Worm (Caenorhabditis elegans): Measurements from ENCODE around the gene npp-10.

Gene npp-10

ce11 chrIII:6030483-6030882 is 11.1 kb upstream of the npp-10 start, which contains the start of gene ZK328.6:
Gene ZK328.6, minus strand, starts transcription at chrIII:6030583.
- no peak for TF ChIP-seq lin-32 (GFP tag; optimal IDR thresholded peaks at IDR 0.05)
- no peak for TF ChIP-seq ceh-43 (GFP tag; optimal IDR thresholded peaks at IDR 0.05)
- no peak for TF ChIP-seq flh-1 (GFP tag; optimal IDR thresholded peaks at IDR 0.05)
- no peak for TF ChIP-seq blmp-1 (tag; optimal IDR thresholded peaks at IDR 0.05)
- no peak for TF ChIP-seq hlh-1 (tag; optimal IDR thresholded peaks at IDR 0.05)

DNA sequence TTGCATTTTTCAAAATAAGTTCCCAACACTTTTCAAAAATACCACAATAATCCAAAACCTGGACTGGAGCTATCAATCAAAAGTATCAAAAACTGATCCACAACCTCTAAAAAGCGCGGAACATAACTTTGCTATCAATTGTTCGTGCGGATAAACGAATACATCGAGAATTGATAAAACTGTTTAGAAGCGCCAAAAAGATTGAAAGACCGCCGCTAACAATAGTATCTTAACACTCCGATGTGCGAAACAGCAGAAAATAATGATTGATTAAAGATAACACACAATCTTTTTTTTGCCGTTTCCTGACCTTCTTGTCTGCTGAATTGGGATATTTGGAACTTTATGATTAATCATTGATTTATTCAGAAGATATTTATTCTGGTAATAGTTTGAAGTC is 9.1 kb upstream of the npp-10 start, which contains the start of gene tbx-7:
Gene tbx-7 (minus strand): TSS at position 101 of the 400 bp plus-strand sequence.
- TF ChIP-seq sem-2 (GFP tag; optimal IDR thresholded peaks at IDR 0.05) (no peak), cnd-1 (tag; optimal IDR thresholded peaks at IDR 0.05) (no peak), lin-32 (GFP tag; optimal IDR thresholded peaks at IDR 0.05) (no peak), mls-2 (tag; optimal IDR thresholded peaks at IDR 0.05) (no peak), zip-8 (tag; optimal IDR thresholded peaks at IDR 0.05) (no peak), M03D4.4 (tag; optimal IDR thresholded peaks at IDR 0.05) (no peak), ceh-39 (tag; optimal IDR thresholded peaks at IDR 0.05) (no peak), sptf-1 (tag; optimal IDR thresholded peaks at IDR 0.05) (no peak), bed-3 (GFP tag; optimal IDR thresholded peaks at IDR 0.05) (no peak), elt-3 (tag; optimal IDR thresholded peaks at IDR 0.05) (no peak), elt-1 (tag; optimal IDR thresholded peaks at IDR 0.05; ENCODE audit: borderline replicate concordance, insufficient read depth) (no peak), tbx-8 (GFP tag; optimal IDR thresholded peaks at IDR 0.05) (no peak), ceh-43 (GFP tag; optimal IDR thresholded peaks at IDR 0.05) (no peak), snpc-4 (tag; optimal IDR thresholded peaks at IDR 0.05) (no peak), nhr-76 (tag; optimal IDR thresholded peaks at IDR 0.05) (no peak), nhr-28 (tag; optimal IDR thresholded peaks at IDR 0.05) (no peak), blmp-1 (tag; optimal IDR thresholded peaks at IDR 0.05) (no peak)

DNA sequence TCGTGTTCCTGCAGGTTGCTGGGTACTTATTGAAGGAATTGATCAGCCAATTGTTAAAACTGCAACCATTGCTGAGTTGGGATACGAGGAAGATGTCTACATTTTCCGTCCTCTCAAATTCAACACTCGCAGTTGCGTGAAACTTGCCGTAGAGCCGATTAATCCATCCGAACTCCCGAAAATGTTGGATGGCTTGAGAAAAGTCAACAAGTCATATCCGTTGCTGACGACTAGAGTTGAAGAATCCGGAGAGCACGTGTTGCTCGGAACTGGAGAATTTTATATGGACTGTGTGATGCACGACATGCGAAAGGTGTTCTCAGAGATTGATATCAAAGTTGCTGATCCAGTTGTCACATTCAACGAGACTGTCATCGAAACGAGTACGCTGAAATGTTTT is 8.1 kb downstream of the npp-10 start:
- TF ChIP-seq nhr-12 (tag; optimal IDR thresholded peaks at IDR 0.05): no peak
- TF ChIP-seq drap-1 (GFP tag; optimal IDR thresholded peaks at IDR 0.05): no peak

DNA sequence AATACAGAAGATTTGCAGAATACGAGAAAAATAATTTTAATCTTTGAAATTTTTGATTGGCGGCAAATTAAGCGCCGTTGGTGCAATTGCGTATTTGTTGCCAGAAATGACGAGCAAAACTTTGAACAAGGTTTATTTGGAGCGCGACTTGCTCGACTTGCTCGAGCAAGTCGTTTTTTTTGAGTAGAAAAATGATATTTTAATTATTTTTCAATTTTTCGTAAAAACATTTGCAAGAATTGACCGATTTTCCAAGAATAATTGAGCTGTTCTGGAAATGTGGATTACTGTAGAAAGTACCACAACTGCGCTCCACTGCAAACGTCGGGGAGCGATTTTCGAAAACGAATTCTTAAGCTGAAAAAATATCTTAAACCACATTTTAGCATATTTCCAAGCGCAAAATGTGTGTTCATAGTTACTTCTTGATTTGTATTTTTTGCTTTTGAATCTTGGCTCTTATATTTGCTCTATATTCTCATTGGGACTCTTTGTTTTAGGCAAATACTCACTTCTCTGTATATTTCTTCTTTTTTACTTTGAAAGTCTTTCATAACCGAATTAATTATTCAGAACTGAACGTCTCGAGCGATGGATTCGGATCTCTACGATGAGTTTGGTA is 10.3 kb downstream of the npp-10 start, which contains the start of the genes gcna-1 and eftu-2:
Gene gcna-1 (minus strand): TSS at position 96 of the 622 bp plus-strand sequence.
Gene eftu-2 (plus strand): TSS at position 572 of the 622 bp plus-strand sequence.
- TF ChIP-seq flh-1 (GFP tag; optimal IDR thresholded peaks at IDR 0.05): no peak
- peak; percentile 92 for TF ChIP-seq lsy-2 (tag; optimal IDR thresholded peaks at IDR 0.05)

DNA sequence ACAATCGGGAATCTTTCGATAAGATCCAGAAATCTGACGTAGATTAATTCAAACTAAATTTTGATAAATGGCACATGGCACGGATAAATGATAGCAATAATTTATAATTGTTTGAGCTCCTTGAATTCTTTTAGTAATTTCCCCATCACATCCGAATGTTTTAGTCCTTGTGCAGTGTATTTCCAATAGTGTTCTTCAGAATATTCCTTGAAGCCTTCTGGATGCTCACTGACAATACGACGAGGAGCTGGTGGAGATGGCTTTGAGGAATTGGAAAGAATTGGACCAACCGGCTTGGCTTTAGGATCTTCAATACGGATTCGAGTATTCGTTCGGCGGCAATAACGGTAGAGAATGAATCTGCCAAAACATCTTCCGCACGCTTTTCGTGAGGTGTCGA is 12.9 kb downstream of the npp-10 start:
- no peak for TF ChIP-seq unc-62 (GFP tag; optimal IDR thresholded peaks at IDR 0.05)
- no peak for TF ChIP-seq ceh-39 (tag; optimal IDR thresholded peaks at IDR 0.05)

DNA sequence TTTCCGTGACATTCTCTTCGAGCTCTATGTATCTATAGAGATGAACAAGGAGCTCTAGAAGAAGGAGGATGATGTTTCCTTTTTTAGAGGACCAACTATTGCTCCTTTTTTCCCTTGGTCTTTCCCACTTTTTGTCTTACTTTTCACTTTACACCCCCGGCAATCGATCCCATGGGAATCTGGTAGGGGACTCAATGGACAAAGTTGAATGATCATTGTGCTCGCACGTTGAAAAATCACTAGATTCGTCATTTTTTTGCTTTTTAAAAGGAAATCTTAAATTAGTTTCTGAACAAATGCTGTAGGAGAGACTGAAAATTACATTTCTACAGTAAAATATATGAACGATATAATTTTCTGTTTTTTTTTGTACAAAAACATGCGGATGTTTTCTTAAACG is 17.3 kb downstream of the npp-10 start:
- TF ChIP-seq blmp-1 (tag; optimal IDR thresholded peaks at IDR 0.05) (no peak), snpc-4 (tag; optimal IDR thresholded peaks at IDR 0.05) (no peak), flh-1 (GFP tag; optimal IDR thresholded peaks at IDR 0.05) (no peak), unc-120 (tag; optimal IDR thresholded peaks at IDR 0.05; ENCODE audit: poor library complexity, severe bottlenecking) (no peak), ceh-43 (GFP tag; optimal IDR thresholded peaks at IDR 0.05) (no peak), nhr-2 (tag; optimal IDR thresholded peaks at IDR 0.05) (no peak), M03D4.4 (tag; optimal IDR thresholded peaks at IDR 0.05) (no peak), cnd-1 (tag; optimal IDR thresholded peaks at IDR 0.05) (no peak), ham-2 (GFP tag; optimal IDR thresholded peaks at IDR 0.05) (no peak), unc-39 (tag; optimal IDR thresholded peaks at IDR 0.05) (no peak), ceh-83 (GFP tag; optimal IDR thresholded peaks at IDR 0.05) (no peak), mep-1 (tag; optimal IDR thresholded peaks at IDR 0.05) (no peak), ztf-11 (tag; optimal IDR thresholded peaks at IDR 0.05) (no peak), ceh-39 (tag; optimal IDR thresholded peaks at IDR 0.05) (no peak), nhr-76 (tag; optimal IDR thresholded peaks at IDR 0.05) (no peak), sem-2 (GFP tag; optimal IDR thresholded peaks at IDR 0.05) (no peak), tbx-8 (GFP tag; optimal IDR thresholded peaks at IDR 0.05) (no peak), mls-2 (tag; optimal IDR thresholded peaks at IDR 0.05) (no peak)

Measured in whole organism, mixed stage, embryonic.